Fruit fly (Drosophila melanogaster): ENCODE results near the gene CG2260.

The CG2260 gene

DNA sequence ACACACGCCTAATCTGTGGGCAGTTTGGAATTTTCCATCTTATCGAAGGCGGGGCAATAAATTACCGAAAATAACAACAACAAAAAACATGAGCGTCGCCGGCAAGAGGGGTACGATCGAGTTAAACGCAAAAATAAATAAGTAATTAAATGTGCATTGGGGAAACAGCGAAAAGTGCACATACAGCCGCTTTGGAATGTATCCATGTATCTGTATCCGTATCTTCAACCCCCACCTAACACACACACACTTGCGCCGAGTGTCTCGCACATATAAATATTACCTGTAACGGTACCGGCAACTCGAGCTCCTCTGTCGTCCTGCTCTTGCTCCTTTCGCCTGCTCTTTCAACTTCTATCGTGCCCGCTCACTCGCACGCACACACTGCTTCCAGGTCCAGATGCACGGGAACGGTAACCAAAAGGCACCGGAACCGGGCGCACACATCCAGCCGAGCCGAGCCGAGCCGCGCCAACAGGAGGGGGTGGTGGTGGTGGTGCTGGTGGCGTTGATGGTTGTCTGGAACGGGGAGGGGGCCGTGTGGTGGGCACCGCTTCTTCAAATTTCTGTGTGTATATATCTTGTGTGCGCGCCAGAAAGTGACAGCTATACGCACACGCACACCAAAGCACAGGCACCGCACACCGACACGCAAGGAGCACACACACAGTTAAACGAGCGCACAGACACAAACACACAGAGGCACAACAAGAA is 20.6 kb upstream of the CG2260 start (continued):
- peak; percentile 51 for TF ChIP-seq mam (GFP tag; optimal IDR thresholded peaks at IDR 0.05)
- TF ChIP-seq bbx (GFP tag; IDR thresholded peaks at IDR 0.05; ENCODE audit: partially characterized antibody), result no peak
- no peak for TF ChIP-seq usp (GFP tag; optimal IDR thresholded peaks at IDR 0.05)
- TF ChIP-seq kni (GFP tag; optimal IDR thresholded peaks at IDR 0.05), result peak; percentile 60
- no peak for TF ChIP-seq h (optimal IDR thresholded peaks at IDR 0.05)
- TF ChIP-seq MESR4 (GFP tag; optimal IDR thresholded peaks at IDR 0.05), result peak; percentile 69
- TF ChIP-seq Doc3 (GFP tag; IDR thresholded peaks at IDR 0.05; ENCODE audit: partially characterized antibody), result no peak
- TF ChIP-seq Atf-2 (GFP tag; optimal IDR thresholded peaks at IDR 0.05), result peak; percentile 5
- no peak for TF ChIP-seq B-H1 (GFP tag; IDR thresholded peaks at IDR 0.05)
- TF ChIP-seq CG4730 (GFP tag; IDR thresholded peaks at IDR 0.05), result no peak; the same call in 1 of the 2 replicates
- TF ChIP-seq CG10543 (GFP tag; optimal IDR thresholded peaks at IDR 0.05), result peak; percentile 87
- TF ChIP-seq CG16863 (GFP tag; optimal IDR thresholded peaks at IDR 0.05), result peak; percentile 22
- TF ChIP-seq insv (GFP tag; optimal IDR thresholded peaks at IDR 0.05), result no peak
- TF ChIP-seq HLH54F (GFP tag; optimal IDR thresholded peaks at IDR 0.05), result peak; percentile 23
- TF ChIP-seq shn (GFP tag; optimal IDR thresholded peaks at IDR 0.05), result peak; percentile 18
- no peak for TF ChIP-seq cas (GFP tag; IDR thresholded peaks at IDR 0.05)
- TF ChIP-seq pan (optimal IDR thresholded peaks at IDR 0.05), result no peak
- no peak for TF ChIP-seq pan (GFP tag; optimal IDR thresholded peaks at IDR 0.05 in 1 of 2, IDR thresholded peaks at IDR 0.05 in 1 of 2)
- no peak for TF ChIP-seq bigmax (GFP tag; optimal IDR thresholded peaks at IDR 0.05)
- no peak for TF ChIP-seq run (tag; optimal IDR thresholded peaks at IDR 0.05)
- TF ChIP-seq Doc2 (GFP tag; IDR thresholded peaks at IDR 0.05), result no peak
- peak; percentile 36 for TF ChIP-seq CG7786 (GFP tag; optimal IDR thresholded peaks at IDR 0.05)
- peak; percentile 23 to 37 for TF ChIP-seq Hr51 (GFP tag; optimal IDR thresholded peaks at IDR 0.05)
- TF ChIP-seq CG9932 (GFP tag; IDR thresholded peaks at IDR 0.05), result peak; percentile 37; the same call in 1 of the 2 replicates
- peak; percentile 84 for TF ChIP-seq CG8478 (optimal IDR thresholded peaks at IDR 0.05)
- TF ChIP-seq CG14441 (GFP tag; IDR thresholded peaks at IDR 0.05), result no peak
- TF ChIP-seq CG13123 (GFP tag; optimal IDR thresholded peaks at IDR 0.05), result no peak
- TF ChIP-seq Drgx (GFP tag; IDR thresholded peaks at IDR 0.05), result peak; percentile 42; the same call in 1 of the 2 replicates
- no peak for TF ChIP-seq CG6791 (GFP tag; IDR thresholded peaks at IDR 0.05; ENCODE audit: partially characterized antibody)
- no peak for TF ChIP-seq btn (GFP tag; optimal IDR thresholded peaks at IDR 0.05)
- TF ChIP-seq nerfin-2 (GFP tag; IDR thresholded peaks at IDR 0.05; ENCODE audit: partially characterized antibody), result no peak
- TF ChIP-seq Rfx (GFP tag; IDR thresholded peaks at IDR 0.05), result peak; percentile 45; the same call in 1 of the 2 replicates
- TF ChIP-seq CG8765 (GFP tag; IDR thresholded peaks at IDR 0.05), result no peak
- TF ChIP-seq crol (GFP tag; IDR thresholded peaks at IDR 0.05), result peak; percentile 99
- TF ChIP-seq Sox102F (GFP tag; optimal IDR thresholded peaks at IDR 0.05), result peak; percentile 11
- TF ChIP-seq Chrac-16 (GFP tag; optimal IDR thresholded peaks at IDR 0.05), result no peak
- no peak for TF ChIP-seq chif (GFP tag; optimal IDR thresholded peaks at IDR 0.05)
- no peak for TF ChIP-seq CG9817 (tag; optimal IDR thresholded peaks at IDR 0.05)
- no peak for TF ChIP-seq Camta (GFP tag; optimal IDR thresholded peaks at IDR 0.05)
- TF ChIP-seq CG6689 (GFP tag; IDR thresholded peaks at IDR 0.05), result no peak
- TF ChIP-seq disco-r (GFP tag; optimal IDR thresholded peaks at IDR 0.05), result no peak
- TF ChIP-seq NFAT (GFP tag; IDR thresholded peaks at IDR 0.05), result peak; percentile 35; the same call in 1 of the 2 replicates
- no peak for TF ChIP-seq Lpt (GFP tag; optimal IDR thresholded peaks at IDR 0.05)
- TF ChIP-seq CTCF (GFP tag; optimal IDR thresholded peaks at IDR 0.05), result no peak
- no peak for TF ChIP-seq hbn (GFP tag; IDR thresholded peaks at IDR 0.05; ENCODE audit: partially characterized antibody)
- TF ChIP-seq eve (GFP tag; optimal IDR thresholded peaks at IDR 0.05), result no peak
- peak; percentile 90 for TF ChIP-seq CG10321 (GFP tag; IDR thresholded peaks at IDR 0.05)
- TF ChIP-seq dmrt11E (tag; optimal IDR thresholded peaks at IDR 0.05), result no peak
- peak; percentile 31 for TF ChIP-seq CG3281 (GFP tag; optimal IDR thresholded peaks at IDR 0.05)
- 0 out of 4 replicates have a peak, but pooled peaks have one; percentile 61 for TF ChIP-seq chinmo (GFP tag; IDR thresholded peaks at IDR 0.05; ENCODE audit: partially characterized antibody)
- TF ChIP-seq CG8290 (GFP tag; optimal IDR thresholded peaks at IDR 0.05), result no peak
- peak in 1 of 2 experiments; percentile 33 for TF ChIP-seq CG8290 (tag; optimal IDR thresholded peaks at IDR 0.05)

All from whole organism, embryonic.